Worm (Caenorhabditis elegans) whole organism, young adult: ENCODE data around the gene nex-1.

Experiments
- C06A6.2 ChIP-seq: fragments of 200-800 bp; sonication (Bioruptor generic); conservative IDR thresholded peaks from 2 replicates; pipeline ENCODE4 v1.3.6; 2022; ENCODE audit warnings: missing genetic modification characterization, missing compliant biosample characterization
- F37B4.10 ChIP-seq: fragments of 200-800 bp; sonication (Bioruptor generic); IDR thresholded peaks from 2 replicates; pipeline ENCODE4 v1.3.6; 2022; ENCODE audit warnings: missing genetic modification characterization, missing compliant biosample characterization
- F57C9.4 ChIP-seq: sonication (generic microtip); optimal IDR thresholded peaks from 2 replicates; lab custom pipeline; 2017; ENCODE audit warnings: mild to moderate bottlenecking, missing genetic modification characterization, missing compliant biosample characterization
- Y53F4B.3 ChIP-seq: fragments of 200-800 bp; sonication (Bioruptor generic); IDR thresholded peaks from 2 replicates; pipeline ENCODE4 v1.3.6; 2022; ENCODE audit warnings: missing genetic modification reagents, missing genetic modification characterization, missing compliant biosample characterization
- Y53G8AR.9 ChIP-seq: fragments of 200-800 bp; sonication (Bioruptor generic); conservative IDR thresholded peaks from 2 replicates; pipeline ENCODE4 v1.3.6; 2022; ENCODE audit warnings: missing genetic modification reagents, missing genetic modification characterization, missing compliant biosample characterization
- cebp-2 ChIP-seq: fragments of 200-800 bp; sonication (Bioruptor generic); IDR thresholded peaks from 2 replicates; pipeline ENCODE4 v1.3.6; 2022; ENCODE audit warnings: missing genetic modification characterization, missing compliant biosample characterization
- mcd-1 ChIP-seq: fragments of 200-800 bp; sonication (Bioruptor generic); IDR thresholded peaks from 2 replicates; pipeline ENCODE4 v1.3.6; 2022; ENCODE audit warnings: missing genetic modification reagents, missing genetic modification characterization, missing compliant biosample characterization
- mes-4 ChIP-seq: sonication (generic microtip); optimal IDR thresholded peaks from 2 replicates; lab custom pipeline; 2016; ENCODE audit warnings: missing genotype, missing genetic modification characterization, missing compliant biosample characterization
- pha-4 ChIP-seq: fragments of 150-350 bp; sonication (generic microtip); optimal IDR thresholded peaks from 2 replicates; lab custom pipeline; 2014; ENCODE audit warnings: missing biosample characterization, missing genetic modification reagents, missing genetic modification characterization
- tbp1 ChIP-seq: fragments of 200-800 bp; sonication (Bioruptor generic); optimal IDR thresholded peaks from 2 replicates; lab custom pipeline; 2018; ENCODE audit warnings: mild to moderate bottlenecking, missing genetic modification characterization, missing compliant biosample characterization

DNA sequence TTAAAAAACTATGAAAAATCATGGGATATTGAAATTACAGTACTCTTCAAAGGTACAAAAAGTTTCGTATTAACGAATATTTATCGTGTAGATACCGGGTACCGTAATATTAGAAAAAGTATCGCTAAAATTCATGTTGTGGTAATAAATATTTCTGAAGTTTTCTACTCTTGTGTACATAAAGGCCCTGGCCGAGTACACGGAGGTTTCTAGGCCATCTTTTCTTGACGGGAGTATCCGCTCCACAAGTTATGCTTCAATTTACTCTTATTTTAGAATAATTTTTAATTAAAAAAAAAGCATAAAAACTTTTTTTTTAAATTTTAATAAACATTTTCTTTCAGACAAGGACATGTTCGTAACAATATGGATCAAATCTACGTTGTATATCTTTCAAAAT lies 7.7 kb downstream of the nex-1 start:
- TF ChIP-seq Y53G8AR.9 (GFP tag; lab: Robert Waterston, UW) (no peak), F37B4.10 (GFP tag; lab: Robert Waterston, UW) (no peak), tbp1 (GFP tag; lab: Kevin White, UChicago) (no peak), mes-4 (tag; lab: Kevin White, UChicago) (no peak), cebp-2 (GFP tag; lab: Robert Waterston, UW) (no peak), Y53F4B.3 (GFP tag; lab: Robert Waterston, UW) (no peak), pha-4 (tag; lab: Kevin White, UChicago) (no peak), C06A6.2 (no peak), F57C9.4 (tag; lab: Kevin White, UChicago) (no peak), mcd-1 (GFP tag; lab: Robert Waterston, UW) (no peak)
